Worm (Caenorhabditis elegans): Measurements from ENCODE around the gene F46H5.5.

F46H5.5 gene

DNA sequence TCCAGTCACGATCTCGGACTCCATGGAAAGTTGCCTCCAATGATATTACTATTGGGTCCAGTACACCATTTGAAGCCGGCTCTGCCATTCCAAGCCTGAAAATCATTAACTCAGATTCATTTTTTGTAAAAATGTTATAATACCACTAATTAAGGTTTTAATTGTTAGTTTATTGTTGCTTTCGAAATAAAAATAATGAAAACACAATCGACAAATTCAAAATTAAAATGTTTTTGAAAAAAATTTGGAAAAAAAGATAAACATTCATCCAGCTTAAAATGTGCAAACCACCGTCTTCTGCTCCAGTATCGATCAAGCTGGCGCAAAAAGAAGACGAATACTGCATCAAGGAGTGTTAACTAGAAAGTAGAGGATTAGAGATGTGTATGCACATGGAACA, at the start of gene F46H5.5:
F46H5.5 (minus strand) TSS at position 101 of the 400 bp plus-strand sequence.
- TF ChIP-seq cog-1 (tag; optimal IDR thresholded peaks at IDR 0.05) = no peak
- no peak for TF ChIP-seq ref-1 (GFP tag; conservative IDR thresholded peaks at IDR 0.05)

ce11 chrX:7306434-7306833, 49.6 kb upstream of the F46H5.5 start:
- TF ChIP-seq med-1 (GFP tag; optimal IDR thresholded peaks at IDR 0.05; ENCODE audit: insufficient read depth) (no peak), cog-1 (tag; optimal IDR thresholded peaks at IDR 0.05) (no peak), klf-2 (GFP tag; conservative IDR thresholded peaks at IDR 0.05) (no peak), ztf-29 (GFP tag; IDR thresholded peaks at IDR 0.05) (no peak), ref-1 (GFP tag; conservative IDR thresholded peaks at IDR 0.05) (no peak), tab-1 (GFP tag; IDR thresholded peaks at IDR 0.05) (no peak), flt-1 (GFP tag; IDR thresholded peaks at IDR 0.05) (no peak), T22C8.4 (GFP tag; IDR thresholded peaks at IDR 0.05) (no peak), ztf-23 (GFP tag; IDR thresholded peaks at IDR 0.05) (no peak)

DNA sequence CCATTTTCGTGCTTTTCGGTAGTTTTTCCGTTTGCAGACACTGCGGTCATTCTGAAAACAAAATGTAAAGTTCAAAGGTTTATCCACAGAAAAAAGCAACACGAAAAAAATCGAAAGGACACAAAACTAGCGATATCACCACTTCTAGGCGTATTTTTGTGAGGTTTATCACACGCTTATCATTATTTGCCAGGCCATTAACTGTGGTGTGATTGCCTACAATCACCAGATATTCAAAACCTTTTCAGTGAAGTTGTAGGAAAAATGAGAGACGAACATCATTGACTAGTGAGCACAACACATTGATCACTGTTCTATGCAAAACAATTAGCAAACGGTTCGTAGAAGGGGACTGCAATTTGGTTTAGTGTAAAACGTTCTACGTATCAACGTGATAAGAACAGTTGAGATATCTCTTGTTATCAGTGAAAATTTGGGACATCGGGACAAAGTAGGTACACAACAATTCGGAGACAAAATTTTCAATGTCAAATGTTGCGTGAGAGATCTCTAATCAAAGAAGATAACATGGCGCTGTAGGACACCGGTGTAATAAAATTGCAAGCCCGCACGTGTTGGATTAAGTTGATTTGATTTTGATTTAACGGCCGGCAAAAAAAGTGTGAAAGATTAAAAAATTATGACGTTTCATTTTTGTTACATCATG, 48.9 kb upstream of the F46H5.5 start, which contains the start of gene sur-5:
sur-5 (minus strand) TSS at position 51 of the 667 bp plus-strand sequence.
- TF ChIP-seq flt-1 (GFP tag; IDR thresholded peaks at IDR 0.05) (no peak), med-1 (GFP tag; optimal IDR thresholded peaks at IDR 0.05; ENCODE audit: insufficient read depth) (no peak), ztf-23 (GFP tag; IDR thresholded peaks at IDR 0.05) (no peak), ztf-29 (GFP tag; IDR thresholded peaks at IDR 0.05) (no peak), cog-1 (tag; optimal IDR thresholded peaks at IDR 0.05) (no peak), klf-2 (GFP tag; conservative IDR thresholded peaks at IDR 0.05) (no peak), T22C8.4 (GFP tag; IDR thresholded peaks at IDR 0.05) (no peak), ref-1 (GFP tag; conservative IDR thresholded peaks at IDR 0.05) (no peak), tab-1 (GFP tag; IDR thresholded peaks at IDR 0.05) (no peak)

- TF ChIP-seq ztf-23 (GFP tag; IDR thresholded peaks at IDR 0.05) = no peak
- TF ChIP-seq ztf-29 (GFP tag; IDR thresholded peaks at IDR 0.05) = no peak
Measured at ce11 chrX:7303115-7303514, 46.3 kb upstream of the F46H5.5 start.

DNA sequence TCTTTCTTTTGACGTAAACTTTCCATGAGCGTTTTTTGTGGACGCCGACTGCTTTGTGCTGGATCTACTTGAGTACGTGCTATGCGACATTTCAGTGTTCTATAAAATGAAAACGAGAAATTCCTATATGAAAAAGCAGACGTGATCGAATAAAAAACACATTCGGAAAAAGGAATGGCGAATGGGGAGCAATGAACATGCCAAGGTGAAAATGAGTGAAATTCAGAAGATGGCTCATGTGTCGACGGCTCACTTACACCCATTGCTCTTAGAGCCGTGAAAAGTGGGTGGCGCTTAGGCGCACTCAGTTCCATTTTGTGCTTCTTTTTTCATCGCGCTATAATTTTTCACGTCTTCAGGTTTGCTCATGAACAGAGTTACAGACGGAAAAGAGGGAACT, 41.9 kb upstream of the F46H5.5 start, which contains the start of gene K03A1.4:
K03A1.4 (minus strand) TSS at position 101 of the 400 bp plus-strand sequence.
- TF ChIP-seq med-1 (GFP tag; optimal IDR thresholded peaks at IDR 0.05; ENCODE audit: insufficient read depth) (no peak), ref-1 (GFP tag; conservative IDR thresholded peaks at IDR 0.05) (no peak), ztf-29 (GFP tag; IDR thresholded peaks at IDR 0.05) (no peak), flt-1 (GFP tag; IDR thresholded peaks at IDR 0.05) (no peak), ztf-23 (GFP tag; IDR thresholded peaks at IDR 0.05) (no peak), T22C8.4 (GFP tag; IDR thresholded peaks at IDR 0.05) (no peak), klf-2 (GFP tag; conservative IDR thresholded peaks at IDR 0.05) (no peak), cog-1 (tag; optimal IDR thresholded peaks at IDR 0.05) (no peak), tab-1 (GFP tag; IDR thresholded peaks at IDR 0.05) (no peak)

- TF ChIP-seq cog-1 (tag; optimal IDR thresholded peaks at IDR 0.05) = no peak
- no peak for TF ChIP-seq flt-1 (GFP tag; IDR thresholded peaks at IDR 0.05)
- no peak for TF ChIP-seq ztf-23 (GFP tag; IDR thresholded peaks at IDR 0.05)
- no peak for TF ChIP-seq T22C8.4 (GFP tag; IDR thresholded peaks at IDR 0.05)
- TF ChIP-seq med-1 (GFP tag; optimal IDR thresholded peaks at IDR 0.05; ENCODE audit: insufficient read depth) = no peak
- no peak for TF ChIP-seq ref-1 (GFP tag; conservative IDR thresholded peaks at IDR 0.05)
- no peak for TF ChIP-seq klf-2 (GFP tag; conservative IDR thresholded peaks at IDR 0.05)
- TF ChIP-seq ztf-29 (GFP tag; IDR thresholded peaks at IDR 0.05) = no peak
- TF ChIP-seq tab-1 (GFP tag; IDR thresholded peaks at IDR 0.05) = no peak
Measured at ce11 chrX:7296310-7296709, 39.5 kb upstream of the F46H5.5 start.

DNA sequence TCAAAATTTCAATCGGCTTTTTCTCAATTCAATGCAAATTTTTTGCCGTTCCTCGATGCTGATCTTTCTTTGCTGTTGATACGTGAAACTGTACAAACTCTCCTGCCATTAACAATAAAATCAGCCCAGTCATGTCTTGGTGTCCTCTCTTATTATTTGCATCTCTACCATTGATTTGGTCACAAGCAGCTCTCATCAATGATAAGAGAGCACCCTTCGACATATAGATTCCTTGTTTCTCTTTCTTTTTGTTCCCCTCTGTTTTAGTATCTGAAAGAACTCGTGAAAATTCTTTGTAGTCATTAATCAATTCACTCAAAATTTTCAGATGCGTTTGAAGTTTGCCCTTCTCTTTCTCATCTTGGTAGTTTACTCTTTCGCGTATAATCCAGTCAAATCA, 35.0 kb upstream of the F46H5.5 start, which contains the start of gene lron-7:
lron-7 (plus strand) TSS at position 323 of the 400 bp plus-strand sequence.
- no peak for TF ChIP-seq ztf-23 (GFP tag; IDR thresholded peaks at IDR 0.05)
- TF ChIP-seq cog-1 (tag; optimal IDR thresholded peaks at IDR 0.05) = no peak
- TF ChIP-seq klf-2 (GFP tag; conservative IDR thresholded peaks at IDR 0.05) = no peak
- no peak for TF ChIP-seq T22C8.4 (GFP tag; IDR thresholded peaks at IDR 0.05)

DNA sequence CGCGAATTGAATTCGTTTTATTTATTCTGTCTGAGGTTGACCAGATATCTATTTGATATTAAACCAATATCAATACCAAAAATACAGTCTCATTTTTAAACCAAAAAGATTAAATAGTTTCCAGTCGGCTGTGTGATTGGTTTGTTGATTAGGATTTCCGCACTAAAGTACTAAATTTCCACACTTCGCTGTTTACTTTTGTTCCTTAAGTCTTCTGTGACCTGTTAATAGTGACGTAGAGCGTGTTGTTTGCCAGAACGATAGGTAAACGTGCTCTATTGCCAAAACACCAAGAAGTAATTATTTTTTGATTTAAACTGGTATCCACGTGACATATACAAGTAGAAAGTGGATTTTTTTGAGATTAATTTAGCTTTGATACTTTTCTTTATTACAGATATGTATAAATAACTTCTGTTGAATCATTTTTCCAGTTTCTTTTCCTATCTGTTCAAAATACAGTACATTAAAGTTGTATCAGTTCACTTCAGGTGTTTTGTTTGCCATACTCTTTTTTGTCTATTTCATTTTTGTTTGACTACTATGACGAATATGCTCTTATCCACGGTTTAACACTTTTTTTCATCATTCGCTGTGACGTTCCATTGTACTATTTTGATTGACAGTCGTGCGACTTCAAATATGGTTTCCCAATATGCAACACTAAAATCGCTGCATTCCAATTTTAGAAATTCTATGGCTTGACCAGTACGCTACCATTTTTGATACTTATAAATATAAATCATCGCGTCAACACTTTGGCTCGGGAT, 34.3 kb upstream of the F46H5.5 start:
- TF ChIP-seq flt-1 (GFP tag; IDR thresholded peaks at IDR 0.05) = no peak
- no peak for TF ChIP-seq tab-1 (GFP tag; IDR thresholded peaks at IDR 0.05)
- no peak for TF ChIP-seq cog-1 (tag; optimal IDR thresholded peaks at IDR 0.05)
- no peak for TF ChIP-seq T22C8.4 (GFP tag; IDR thresholded peaks at IDR 0.05)
- no peak for TF ChIP-seq ztf-23 (GFP tag; IDR thresholded peaks at IDR 0.05)
- no peak for TF ChIP-seq klf-2 (GFP tag; conservative IDR thresholded peaks at IDR 0.05)
- TF ChIP-seq ztf-29 (GFP tag; IDR thresholded peaks at IDR 0.05) = no peak
- no peak for TF ChIP-seq ref-1 (GFP tag; conservative IDR thresholded peaks at IDR 0.05)
- TF ChIP-seq med-1 (GFP tag; optimal IDR thresholded peaks at IDR 0.05; ENCODE audit: insufficient read depth) = no peak

ce11 chrX:7289565-7289964, 32.8 kb upstream of the F46H5.5 start:
- TF ChIP-seq ztf-23 (GFP tag; IDR thresholded peaks at IDR 0.05) (no peak), ztf-29 (GFP tag; IDR thresholded peaks at IDR 0.05) (no peak), ref-1 (GFP tag; conservative IDR thresholded peaks at IDR 0.05) (no peak), flt-1 (GFP tag; IDR thresholded peaks at IDR 0.05) (no peak), klf-2 (GFP tag; conservative IDR thresholded peaks at IDR 0.05) (no peak), med-1 (GFP tag; optimal IDR thresholded peaks at IDR 0.05; ENCODE audit: insufficient read depth) (no peak), tab-1 (GFP tag; IDR thresholded peaks at IDR 0.05) (no peak), T22C8.4 (GFP tag; IDR thresholded peaks at IDR 0.05) (no peak), cog-1 (tag; optimal IDR thresholded peaks at IDR 0.05) (no peak)

All from whole organism, midembryonic.